Worm (Caenorhabditis elegans) whole organism, L4/young adult: ENCODE results near the gene acdh-13.

Source experiments
- W03F9.2 ChIP-seq: fragments of 150-350 bp; optimal IDR thresholded peaks from 2 replicates; lab custom pipeline; 2014; ENCODE audit warnings: missing biosample characterization, missing genetic modification characterization
- dao-5 ChIP-seq: sonication (generic microtip); optimal IDR thresholded peaks from 2 replicates; lab custom pipeline; 2016; ENCODE audit warnings: missing genotype, missing genetic modification characterization, moderate library complexity, missing compliant biosample characterization
- him-1 ChIP-seq: sonication (generic microtip); optimal IDR thresholded peaks from 2 replicates; lab custom pipeline; 2016; ENCODE audit warnings: missing genotype, missing genetic modification reagents, missing genetic modification characterization, missing compliant biosample characterization

- no peak for TF ChIP-seq him-1 (tag; lab: Kevin White, UChicago)
- no peak for TF ChIP-seq dao-5
- no peak for TF ChIP-seq W03F9.2 (tag; lab: Kevin White, UChicago)
These were observed 41.0 kb upstream of the acdh-13 start for ce11 chrIV:8539645-8540044.
